Worm (Caenorhabditis elegans) whole organism, L4 larva: ENCODE results near the gene cah-4.

Experiments
- ZK546.5 ChIP-seq, 2 experiments: sonication (generic microtip); optimal IDR thresholded peaks; 2 replicates each; lab custom pipeline; 2017; ENCODE audit warnings: missing biosample characterization in 2 of 2, missing genetic modification characterization in 2 of 2
- ama-1 ChIP-seq: fragments of 150-350 bp; optimal IDR thresholded peaks from 2 replicates; lab custom pipeline; 2014; ENCODE audit warnings: inconsistent platforms, mixed read lengths
- ceh-28 ChIP-seq: fragments of 150-350 bp; optimal IDR thresholded peaks from 2 replicates; lab custom pipeline; 2014; ENCODE audit warnings: missing biosample characterization, missing genetic modification reagents, missing genetic modification characterization
- daf-8 ChIP-seq: fragments of 200-800 bp; sonication (Bioruptor generic); IDR thresholded peaks from 2 replicates; pipeline ENCODE4 v1.3.6; 2022; ENCODE audit warnings: missing genetic modification characterization, missing compliant biosample characterization
- mdl-1 ChIP-seq, 2 experiments: fragments of 150-350 bp in 1 of 2; sonication (generic microtip) in 1 of 2; optimal IDR thresholded peaks; 2 replicates each; lab custom pipeline; 2014 to 2017; ENCODE audit warnings: missing biosample characterization in 2 of 2, missing genetic modification characterization in 2 of 2
- mep-1 ChIP-seq: fragments of 150-350 bp; sonication (generic microtip); optimal IDR thresholded peaks from 3 replicates; lab custom pipeline; 2014; ENCODE audit warnings: missing biosample characterization, missing genetic modification characterization
- pha-4 ChIP-seq, 2 experiments: fragments of 150-350 bp in 1 of 2; fragments of 200-800 bp in 1 of 2; sonication (Bioruptor generic) in 1 of 2; IDR thresholded peaks in 1 of 2; optimal IDR thresholded peaks in 1 of 2; 2 replicates each; pipeline versions ENCODE4 v1.3.6 to Lab custom; 2014 to 2022; ENCODE audit warnings: missing genetic modification characterization in 2 of 2, missing genetic modification reagents in 2 of 2, missing biosample characterization in 1 of 2, missing compliant biosample characterization in 1 of 2
- pqm-1 ChIP-seq: sonication (generic microtip); optimal IDR thresholded peaks from 2 replicates; lab custom pipeline; 2017; ENCODE audit warnings: missing biosample characterization, missing genetic modification characterization
- set-16 ChIP-seq: fragments of 200-800 bp; sonication (Bioruptor generic); IDR thresholded peaks from 2 replicates; pipeline ENCODE4 v1.3.6; 2022; ENCODE audit warnings: missing genetic modification reagents, missing genetic modification characterization, missing compliant biosample characterization
- tag-97 ChIP-seq: fragments of 200-800 bp; sonication (Bioruptor generic); IDR thresholded peaks from 2 replicates; pipeline ENCODE4 v1.3.6; 2022; ENCODE audit warnings: missing genetic modification characterization, missing compliant biosample characterization
- unc-130 ChIP-seq: sonication (generic microtip); optimal IDR thresholded peaks from 2 replicates; lab custom pipeline; 2016; ENCODE audit warnings: missing genetic modification reagents, missing genetic modification characterization, missing compliant biosample characterization
- zip-11 ChIP-seq: fragments of 200-800 bp; sonication (Bioruptor generic); IDR thresholded peaks from 2 replicates; pipeline ENCODE4 v1.3.6; 2022; ENCODE audit warnings: missing genetic modification characterization, missing compliant biosample characterization

DNA sequence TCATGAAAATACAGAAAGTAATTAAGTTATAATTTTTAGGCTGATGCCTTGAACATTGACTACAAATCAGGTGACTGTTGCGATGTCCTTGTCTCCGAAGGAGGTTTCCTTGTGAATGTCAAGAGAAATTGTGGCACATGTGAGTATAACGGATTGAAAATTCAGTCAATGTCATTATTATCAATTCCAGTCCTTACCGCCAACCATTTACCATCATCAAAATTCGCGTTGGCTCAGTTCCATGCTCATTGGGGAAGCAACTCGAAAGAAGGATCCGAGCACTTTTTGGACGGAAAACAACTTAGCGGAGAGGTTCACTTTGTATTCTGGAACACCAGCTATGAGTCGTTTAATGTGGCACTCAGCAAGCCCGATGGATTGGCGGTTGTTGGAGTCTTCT, 976 bp downstream of the cah-4 start:
- TF ChIP-seq mep-1 (tag; lab: Kevin White, UChicago), result no peak
- no peak for TF ChIP-seq ZK546.5 (tag; optimal IDR thresholded peaks at IDR 0.05; lab: Kevin White, UChicago)
- TF ChIP-seq zip-11 (GFP tag; lab: Robert Waterston, UW), result no peak
- peak; percentile 95 for TF ChIP-seq ama-1 (lab: Kevin White, UChicago)
- no peak for TF ChIP-seq daf-8 (GFP tag; lab: Robert Waterston, UW)
- TF ChIP-seq pqm-1 (tag; lab: Kevin White, UChicago), result no peak
- no peak for TF ChIP-seq mdl-1 (tag; optimal IDR thresholded peaks at IDR 0.05; lab: Kevin White, UChicago)
- TF ChIP-seq pha-4 (GFP tag; IDR thresholded peaks at IDR 0.05; lab: Robert Waterston, UW), result no peak
- no peak for TF ChIP-seq pha-4 (tag; optimal IDR thresholded peaks at IDR 0.05; lab: Kevin White, UChicago)
- TF ChIP-seq unc-130 (GFP tag; lab: Kevin White, UChicago), result no peak
- no peak for TF ChIP-seq tag-97
- no peak for TF ChIP-seq ceh-28
- TF ChIP-seq set-16, result no peak
